Worm (Caenorhabditis elegans): Measurements from ENCODE around the gene F52D1.2.

ce11 chrX:487669-488068 lies 37.7 kb upstream of the F52D1.2 start:
- TF ChIP-seq ztf-29 (GFP tag; IDR thresholded peaks at IDR 0.05) (no peak), med-1 (GFP tag; optimal IDR thresholded peaks at IDR 0.05; ENCODE audit: insufficient read depth) (no peak), flt-1 (GFP tag; IDR thresholded peaks at IDR 0.05) (no peak), klf-2 (GFP tag; conservative IDR thresholded peaks at IDR 0.05) (no peak)
